Worm (Caenorhabditis elegans) whole organism, L1 larva: ENCODE results near the gene Y105C5B.11.

Experiments
- lin-39 ChIP-seq: fragments of 150-350 bp; optimal IDR thresholded peaks from 2 replicates; lab custom pipeline; 2014; ENCODE audit warnings: missing biosample characterization, missing genetic modification reagents, missing genetic modification characterization
- unc-62 ChIP-seq: fragments of 150-350 bp; optimal IDR thresholded peaks from 2 replicates; lab custom pipeline; 2014; ENCODE audit warnings: missing biosample characterization, missing genetic modification reagents, missing genetic modification characterization

- TF ChIP-seq lin-39 (tag; lab: Kevin White, UChicago) (no peak), unc-62 (GFP tag; lab: Kevin White, UChicago) (no peak)
Measured at ce11 chrIV:15930694-15931093, 10.6 kb downstream of the Y105C5B.11 start.
